Worm (Caenorhabditis elegans) whole organism, young adult: Measurements from ENCODE around the gene Y55D5A.3.

Source experiments
- B0261.1 ChIP-seq: sonication (generic microtip); optimal IDR thresholded peaks from 2 replicates; lab custom pipeline; 2016; ENCODE audit warnings: mild to moderate bottlenecking, missing genetic modification characterization, moderate library complexity, missing compliant biosample characterization
- T07F8.4 ChIP-seq: sonication (generic microtip); optimal IDR thresholded peaks from 2 replicates; lab custom pipeline; 2016; ENCODE audit warnings: mild to moderate bottlenecking, missing genetic modification characterization, moderate library complexity, missing compliant biosample characterization
- Y53F4B.3 ChIP-seq: fragments of 200-800 bp; sonication (Bioruptor generic); IDR thresholded peaks from 2 replicates; pipeline ENCODE4 v1.3.6; 2022; ENCODE audit warnings: missing genetic modification reagents, missing genetic modification characterization, missing compliant biosample characterization
- Y67H2A.10 ChIP-seq: fragments of 200-800 bp; sonication (Bioruptor generic); conservative IDR thresholded peaks from 2 replicates; pipeline ENCODE4 v1.3.6; 2022; ENCODE audit warnings: missing genetic modification reagents, missing genetic modification characterization, missing compliant biosample characterization
- Y79H2A.3 ChIP-seq: fragments of 200-800 bp; sonication (Bioruptor generic); conservative IDR thresholded peaks from 2 replicates; pipeline ENCODE4 v1.3.6; 2022; ENCODE audit warnings: missing genetic modification reagents, missing genetic modification characterization, missing compliant biosample characterization
- ZK185.1 ChIP-seq: sonication (generic microtip); optimal IDR thresholded peaks from 2 replicates; lab custom pipeline; 2016; ENCODE audit warnings: mild to moderate bottlenecking, missing genetic modification characterization, missing compliant biosample characterization; ENCODE audit not compliant: poor library complexity, severe bottlenecking
- akir-1 ChIP-seq: fragments of 200-800 bp; sonication (Bioruptor generic); optimal IDR thresholded peaks from 2 replicates; lab custom pipeline; 2018; ENCODE audit warnings: mild to moderate bottlenecking, missing genetic modification characterization, moderate library complexity, missing compliant biosample characterization
- athp-1 ChIP-seq: sonication (generic microtip); optimal IDR thresholded peaks from 2 replicates; lab custom pipeline; 2017; ENCODE audit warnings: mild to moderate bottlenecking, missing genetic modification characterization, missing compliant biosample characterization
- attf-5 ChIP-seq: fragments of 200-800 bp; sonication (Bioruptor generic); optimal IDR thresholded peaks from 2 replicates; lab custom pipeline; 2018; ENCODE audit warnings: mild to moderate bottlenecking, missing genetic modification characterization, missing compliant biosample characterization
- bed-2 ChIP-seq: fragments of 200-800 bp; sonication (Bioruptor generic); IDR thresholded peaks from 2 replicates; pipeline ENCODE4 v1.3.6; 2022; ENCODE audit warnings: missing genetic modification reagents, missing genetic modification characterization, missing compliant biosample characterization
- ceh-100 ChIP-seq: fragments of 200-800 bp; sonication (Bioruptor generic); IDR thresholded peaks from 2 replicates; pipeline ENCODE4 v1.3.6; 2022; ENCODE audit warnings: missing genetic modification reagents, missing genetic modification characterization, missing compliant biosample characterization
- ceh-91 ChIP-seq: fragments of 200-800 bp; sonication (Bioruptor generic); IDR thresholded peaks from 2 replicates; pipeline ENCODE4 v1.3.6; 2022; ENCODE audit warnings: missing genetic modification reagents, missing genetic modification characterization, missing compliant biosample characterization
- die-1 ChIP-seq: sonication (generic microtip); optimal IDR thresholded peaks from 2 replicates; lab custom pipeline; 2016; ENCODE audit warnings: missing genotype, mild to moderate bottlenecking, missing genetic modification characterization, missing compliant biosample characterization
- efl-1 ChIP-seq: fragments of 150-350 bp; optimal IDR thresholded peaks from 2 replicates; lab custom pipeline; 2014; ENCODE audit warnings: missing biosample characterization, missing genetic modification reagents, missing genetic modification characterization
- ekl-4 ChIP-seq: fragments of 200-800 bp; sonication (Bioruptor generic); IDR thresholded peaks from 2 replicates; pipeline ENCODE4 v1.3.6; 2022; ENCODE audit warnings: missing genetic modification reagents, missing genetic modification characterization, missing compliant biosample characterization
- him-1 ChIP-seq: sonication (generic microtip); optimal IDR thresholded peaks from 2 replicates; lab custom pipeline; 2016; ENCODE audit warnings: missing genotype, missing genetic modification reagents, missing genetic modification characterization, missing compliant biosample characterization
- lin-26 ChIP-seq: fragments of 200-800 bp; sonication (Bioruptor generic); IDR thresholded peaks from 2 replicates; pipeline ENCODE4 v1.3.6; 2022; ENCODE audit warnings: missing genetic modification reagents, missing genetic modification characterization, missing compliant biosample characterization
- lin-35 ChIP-seq, 3 experiments: fragments of 150-350 bp in 2 of 3; sonication (generic microtip) in 1 of 3; optimal IDR thresholded peaks; 2 replicates each; lab custom pipeline; 2014 to 2018; ENCODE audit warnings: missing biosample characterization in 3 of 3, missing genetic modification characterization in 3 of 3, missing genetic modification reagents in 3 of 3
- lin-54 ChIP-seq: fragments of 200-800 bp; sonication (Bioruptor generic); optimal IDR thresholded peaks from 2 replicates; lab custom pipeline; 2018; ENCODE audit warnings: mild to moderate bottlenecking, missing genetic modification characterization, missing compliant biosample characterization
- lsl-1 ChIP-seq: fragments of 200-800 bp; sonication (Bioruptor generic); optimal IDR thresholded peaks from 2 replicates; lab custom pipeline; 2018; ENCODE audit warnings: mild to moderate bottlenecking, missing genetic modification characterization, moderate library complexity, missing compliant biosample characterization
- madf-8 ChIP-seq: fragments of 200-800 bp; sonication (Bioruptor generic); conservative IDR thresholded peaks from 2 replicates; pipeline ENCODE4 v1.3.6; 2022; ENCODE audit warnings: missing genetic modification reagents, missing genetic modification characterization, missing compliant biosample characterization
- nfya-2 ChIP-seq: fragments of 200-800 bp; sonication (Bioruptor generic); IDR thresholded peaks from 2 replicates; pipeline ENCODE4 v1.3.6; 2022; ENCODE audit warnings: missing genetic modification reagents, missing genetic modification characterization, missing compliant biosample characterization
- nhr-120 ChIP-seq: fragments of 200-800 bp; sonication (Bioruptor generic); IDR thresholded peaks from 2 replicates; pipeline ENCODE4 v1.3.6; 2022; ENCODE audit warnings: missing genetic modification characterization, missing compliant biosample characterization
- nhr-179 ChIP-seq: sonication (generic microtip); optimal IDR thresholded peaks from 2 replicates; lab custom pipeline; 2016; ENCODE audit warnings: mild to moderate bottlenecking, missing genetic modification characterization, missing compliant biosample characterization
- nhr-27 ChIP-seq: fragments of 200-800 bp; sonication (Bioruptor generic); optimal IDR thresholded peaks from 2 replicates; lab custom pipeline; 2018; ENCODE audit warnings: mild to moderate bottlenecking, missing genetic modification characterization, moderate library complexity, missing compliant biosample characterization
- nhr-80 ChIP-seq: sonication (generic microtip); optimal IDR thresholded peaks from 2 replicates; lab custom pipeline; 2016; ENCODE audit warnings: missing genetic modification characterization, missing compliant biosample characterization
- repo-1 ChIP-seq: sonication (generic microtip); optimal IDR thresholded peaks from 2 replicates; lab custom pipeline; 2017; ENCODE audit warnings: mild to moderate bottlenecking, missing genetic modification characterization, missing compliant biosample characterization
- rpc-1 ChIP-seq, 2 experiments: fragments of 150-350 bp in 1 of 2; sonication (generic microtip) in 1 of 2; optimal IDR thresholded peaks; 2 replicates each; lab custom pipeline; 2014 to 2018; ENCODE audit warnings: missing biosample characterization in 1 of 2, missing genetic modification characterization in 1 of 2, missing genetic modification reagents in 1 of 2, missing genotype in 1 of 2
- sdz-38 ChIP-seq: sonication (generic microtip); optimal IDR thresholded peaks from 2 replicates; lab custom pipeline; 2016; ENCODE audit warnings: missing genotype, missing genetic modification characterization, missing compliant biosample characterization
- snpc-4 ChIP-seq, 5 experiments: fragments of 150-350 bp in 1 of 5; sonication (generic microtip) in 4 of 5; optimal IDR thresholded peaks; 2 replicates each; lab custom pipeline; 2014 to 2018; ENCODE audit warnings: missing genetic modification characterization in 5 of 5, missing biosample characterization in 3 of 5, antibody characterized with exemption in 2 of 5, mild to moderate bottlenecking in 2 of 5, missing compliant biosample characterization in 2 of 5, missing genotype in 2 of 5, moderate library complexity in 2 of 5, missing genetic modification reagents in 1 of 5
- xnd-1 ChIP-seq: sonication (generic microtip); optimal IDR thresholded peaks from 2 replicates; lab custom pipeline; 2016; ENCODE audit warnings: missing genotype, missing genetic modification reagents, missing genetic modification characterization, missing compliant biosample characterization
- zim-3 ChIP-seq: sonication (generic microtip); optimal IDR thresholded peaks from 2 replicates; lab custom pipeline; 2017; ENCODE audit warnings: mild to moderate bottlenecking, missing genetic modification characterization, moderate library complexity, missing compliant biosample characterization
- ztf-22 ChIP-seq: fragments of 200-800 bp; sonication (Bioruptor generic); optimal IDR thresholded peaks from 2 replicates; lab custom pipeline; 2018; ENCODE audit warnings: mild to moderate bottlenecking, missing genetic modification characterization, moderate library complexity, missing compliant biosample characterization
- ztf-6 ChIP-seq: fragments of 200-800 bp; sonication (Bioruptor generic); IDR thresholded peaks from 2 replicates; pipeline ENCODE4 v1.3.6; 2022; ENCODE audit warnings: missing genetic modification reagents, missing genetic modification characterization, missing compliant biosample characterization

Y55D5A.3 gene

DNA sequence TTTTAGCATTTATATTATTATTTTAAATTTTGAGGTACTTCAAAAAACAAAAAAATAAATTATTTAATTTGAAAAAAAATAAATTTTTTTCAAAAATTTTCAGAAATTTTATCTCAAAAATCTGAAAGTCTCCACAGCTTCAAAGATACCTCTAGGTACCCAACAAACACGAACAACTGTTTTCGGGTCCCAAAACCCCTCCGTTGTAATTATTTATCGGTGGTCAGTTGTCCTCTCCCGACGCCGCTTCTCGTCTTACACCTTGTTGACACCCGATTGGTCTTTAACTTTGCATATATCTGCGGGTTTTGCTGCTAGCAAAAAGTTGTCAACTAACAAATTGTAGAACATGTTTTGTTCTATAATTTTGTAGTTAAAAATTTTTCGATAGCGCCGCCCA lies 587 bp upstream of the Y55D5A.3 start:
- no peak for TF ChIP-seq Y79H2A.3
- TF ChIP-seq Y53F4B.3 (GFP tag; lab: Robert Waterston, UW): no peak
- no peak for TF ChIP-seq T07F8.4 (tag; lab: Kevin White, UChicago)
- TF ChIP-seq xnd-1 (tag; lab: Kevin White, UChicago): no peak
- no peak for TF ChIP-seq sdz-38 (tag; lab: Kevin White, UChicago)
- no peak for TF ChIP-seq efl-1 (GFP tag; lab: Kevin White, UChicago)
- no peak for TF ChIP-seq lin-35 (GFP tag; optimal IDR thresholded peaks at IDR 0.05; lab: Kevin White, UChicago)
- TF ChIP-seq lin-26 (GFP tag; lab: Robert Waterston, UW): no peak
- TF ChIP-seq rpc-1 (optimal IDR thresholded peaks at IDR 0.05; lab: Kevin White, UChicago): no peak
- no peak for TF ChIP-seq rpc-1 (tag; optimal IDR thresholded peaks at IDR 0.05; lab: Kevin White, UChicago)
- TF ChIP-seq nhr-179 (tag; lab: Kevin White, UChicago): no peak
- no peak for TF ChIP-seq him-1
- TF ChIP-seq nfya-2 (GFP tag; lab: Robert Waterston, UW): no peak
- TF ChIP-seq B0261.1 (tag; lab: Kevin White, UChicago): no peak
- TF ChIP-seq zim-3 (tag; lab: Kevin White, UChicago): no peak
- no peak for TF ChIP-seq bed-2 (GFP tag; lab: Robert Waterston, UW)
- TF ChIP-seq ceh-100: no peak
- TF ChIP-seq nhr-27 (tag; lab: Kevin White, UChicago): no peak
- TF ChIP-seq madf-8 (GFP tag; lab: Robert Waterston, UW): no peak
- TF ChIP-seq ztf-22 (GFP tag; lab: Kevin White, UChicago): no peak
- no peak for TF ChIP-seq ztf-6 (GFP tag; lab: Robert Waterston, UW)
- TF ChIP-seq, all 124 proteins: peak for 0

ce11 chrIII:2972977-2973376 lies 2.6 kb downstream of the Y55D5A.3 start:
- TF ChIP-seq repo-1 (tag; lab: Kevin White, UChicago) (no peak), rpc-1 (optimal IDR thresholded peaks at IDR 0.05; lab: Kevin White, UChicago) (no peak), rpc-1 (tag; optimal IDR thresholded peaks at IDR 0.05; lab: Kevin White, UChicago) (no peak), sdz-38 (tag; lab: Kevin White, UChicago) (no peak), lin-54 (GFP tag; lab: Kevin White, UChicago) (no peak), ZK185.1 (tag; lab: Kevin White, UChicago) (no peak), attf-5 (GFP tag; lab: Kevin White, UChicago) (no peak)

- TF ChIP-seq nhr-120 (GFP tag; lab: Robert Waterston, UW) (no peak), ceh-91 (GFP tag; lab: Robert Waterston, UW) (no peak), Y67H2A.10 (GFP tag; lab: Robert Waterston, UW) (no peak), athp-1 (tag; lab: Kevin White, UChicago) (no peak), akir-1 (GFP tag; lab: Kevin White, UChicago) (no peak), die-1 (tag; lab: Kevin White, UChicago) (no peak), snpc-4 (GFP tag; optimal IDR thresholded peaks at IDR 0.05; lab: Kevin White, UChicago) (no peak), snpc-4 (tag; optimal IDR thresholded peaks at IDR 0.05; lab: Kevin White, UChicago) (no peak), nhr-80 (tag; lab: Kevin White, UChicago) (no peak), ekl-4 (no peak), lsl-1 (GFP tag; lab: Kevin White, UChicago) (no peak)
These were observed 5.3 kb downstream of the Y55D5A.3 start for ce11 chrIII:2970251-2970650.
